Fruit fly (Drosophila melanogaster): ENCODE results near the gene Gr64c.

The Gr64c gene

DNA sequence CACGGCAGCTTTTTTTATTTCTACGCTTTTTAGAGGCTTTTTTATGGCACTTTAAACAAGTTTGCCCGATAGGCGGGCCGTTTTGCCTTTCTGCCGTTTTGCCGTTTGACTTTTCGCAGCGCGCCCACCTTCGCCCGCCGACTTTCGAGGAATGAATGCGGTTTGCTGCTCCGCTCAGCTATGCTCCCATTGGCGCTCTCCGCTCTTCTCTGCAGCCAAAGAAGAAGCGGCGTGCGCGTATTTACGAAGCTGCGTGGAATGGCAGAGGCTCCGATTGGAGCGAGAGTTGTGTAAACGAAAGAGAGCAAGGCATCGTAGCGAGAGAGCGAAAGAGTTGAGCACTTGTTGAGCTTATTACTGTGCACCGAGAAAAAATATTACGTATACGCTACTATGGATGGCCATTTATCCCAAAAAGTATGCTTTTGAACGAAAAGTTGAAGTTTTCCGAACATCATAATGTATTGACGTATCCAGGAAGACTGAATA, 43.2 kb downstream of the Gr64c start, which contains the start of gene wit (continued):
- no peak for TF ChIP-seq Atf-2 (GFP tag; optimal IDR thresholded peaks at IDR 0.05)
- TF ChIP-seq CG16779 (GFP tag; IDR thresholded peaks at IDR 0.05) = no peak
- no peak for TF ChIP-seq CG2129 (GFP tag; IDR thresholded peaks at IDR 0.05; ENCODE audit: partially characterized antibody)
- TF ChIP-seq row (GFP tag; IDR thresholded peaks at IDR 0.05) = peak; percentile 42; the same call in 1 of the 3 replicates
- TF ChIP-seq NK7.1 (GFP tag; optimal IDR thresholded peaks at IDR 0.05) = peak; percentile 20
- no peak for TF ChIP-seq pfk (GFP tag; optimal IDR thresholded peaks at IDR 0.05)
- TF ChIP-seq Elba2 (GFP tag; optimal IDR thresholded peaks at IDR 0.05) = no peak
- TF ChIP-seq CG4707 (GFP tag; optimal IDR thresholded peaks at IDR 0.05) = peak; percentile 22
- peak; percentile 30 for TF ChIP-seq Deaf1 (tag; optimal IDR thresholded peaks at IDR 0.05)
- no peak for TF ChIP-seq CG4282 (GFP tag; optimal IDR thresholded peaks at IDR 0.05)
- TF ChIP-seq trem (tag; optimal IDR thresholded peaks at IDR 0.05) = no peak
- TF ChIP-seq ab (GFP tag; optimal IDR thresholded peaks at IDR 0.05) = no peak
- no peak for TF ChIP-seq jigr1 (GFP tag; IDR thresholded peaks at IDR 0.05)
- no peak for TF ChIP-seq CG11504 (tag; optimal IDR thresholded peaks at IDR 0.05)
- TF ChIP-seq CG32772 (GFP tag; IDR thresholded peaks at IDR 0.05) = no peak
- peak; percentile 88; the same call in 2 of the 3 replicates for TF ChIP-seq zen2 (GFP tag; IDR thresholded peaks at IDR 0.05; ENCODE audit: partially characterized antibody)
- TF ChIP-seq CG8290 (GFP tag; optimal IDR thresholded peaks at IDR 0.05) = no peak
- peak in 1 of 2 experiments; percentile 73 for TF ChIP-seq CG8290 (tag; optimal IDR thresholded peaks at IDR 0.05)
- TF ChIP-seq eve (GFP tag; optimal IDR thresholded peaks at IDR 0.05) = no peak
- no peak for TF ChIP-seq CG16813 (GFP tag; IDR thresholded peaks at IDR 0.05; ENCODE audit: partially characterized antibody)
- no peak for TF ChIP-seq vfl (GFP tag; optimal IDR thresholded peaks at IDR 0.05)
- no peak for TF ChIP-seq vnd (GFP tag; IDR thresholded peaks at IDR 0.05; ENCODE audit: partially characterized antibody)
- peak; percentile 16; the same call in 1 of the 2 replicates for TF ChIP-seq sisA (GFP tag; IDR thresholded peaks at IDR 0.05)
- 0 out of 2 replicates have a peak, but pooled peaks have one; percentile 22 for TF ChIP-seq ttk (GFP tag; IDR thresholded peaks at IDR 0.05)
- peak; percentile 13 for TF ChIP-seq ems (GFP tag; optimal IDR thresholded peaks at IDR 0.05)
- peak; percentile 35 for TF ChIP-seq Mes4 (GFP tag; optimal IDR thresholded peaks at IDR 0.05)
- TF ChIP-seq ac (GFP tag; optimal IDR thresholded peaks at IDR 0.05) = no peak
- TF ChIP-seq tap (tag; optimal IDR thresholded peaks at IDR 0.05) = no peak
- peak; percentile 14; the same call in 1 of the 2 replicates for TF ChIP-seq wdn (GFP tag; IDR thresholded peaks at IDR 0.05)
- TF ChIP-seq CG17186 (GFP tag; optimal IDR thresholded peaks at IDR 0.05) = no peak
- TF ChIP-seq CG7372 (GFP tag; IDR thresholded peaks at IDR 0.05) = peak; percentile 47; the same call in 1 of the 2 replicates
- TF ChIP-seq CG17829 (tag; optimal IDR thresholded peaks at IDR 0.05) = no peak
- TF ChIP-seq CG13775 (GFP tag; optimal IDR thresholded peaks at IDR 0.05) = no peak
- no peak for TF ChIP-seq Doc2 (GFP tag; IDR thresholded peaks at IDR 0.05)
- TF ChIP-seq stc (GFP tag; IDR thresholded peaks at IDR 0.05) = no peak
- no peak for TF ChIP-seq Ssrp (tag; optimal IDR thresholded peaks at IDR 0.05)
- no peak for TF ChIP-seq slou (GFP tag; optimal IDR thresholded peaks at IDR 0.05)
- TF ChIP-seq Hr39 (optimal IDR thresholded peaks at IDR 0.05) = no peak
- no peak for TF ChIP-seq onecut (GFP tag; IDR thresholded peaks at IDR 0.05)
- no peak for TF ChIP-seq cas (GFP tag; IDR thresholded peaks at IDR 0.05)
- TF ChIP-seq CG9876 (GFP tag; optimal IDR thresholded peaks at IDR 0.05) = no peak
- peak; percentile 66 for TF ChIP-seq BtbVII (GFP tag; optimal IDR thresholded peaks at IDR 0.05)
- TF ChIP-seq salm (tag; optimal IDR thresholded peaks at IDR 0.05) = no peak
- no peak for TF ChIP-seq ind (GFP tag; optimal IDR thresholded peaks at IDR 0.05)
- no peak for TF ChIP-seq CG1233 (GFP tag; optimal IDR thresholded peaks at IDR 0.05)
- TF ChIP-seq kni (GFP tag; optimal IDR thresholded peaks at IDR 0.05) = peak; percentile 14
- no peak for TF ChIP-seq bowl (GFP tag; IDR thresholded peaks at IDR 0.05)
- TF ChIP-seq Vsx1 (GFP tag; optimal IDR thresholded peaks at IDR 0.05) = peak; percentile 57
- no peak for TF ChIP-seq gcm (GFP tag; optimal IDR thresholded peaks at IDR 0.05)
- TF ChIP-seq CG17359 (tag; optimal IDR thresholded peaks at IDR 0.05) = peak; percentile 16
- TF ChIP-seq CG16863 (GFP tag; optimal IDR thresholded peaks at IDR 0.05) = no peak
- no peak for TF ChIP-seq B-H2 (GFP tag; optimal IDR thresholded peaks at IDR 0.05)

All from whole organism, embryonic.